Fruit fly (Drosophila melanogaster): ENCODE measurements around the gene ath.

The ath gene

DNA sequence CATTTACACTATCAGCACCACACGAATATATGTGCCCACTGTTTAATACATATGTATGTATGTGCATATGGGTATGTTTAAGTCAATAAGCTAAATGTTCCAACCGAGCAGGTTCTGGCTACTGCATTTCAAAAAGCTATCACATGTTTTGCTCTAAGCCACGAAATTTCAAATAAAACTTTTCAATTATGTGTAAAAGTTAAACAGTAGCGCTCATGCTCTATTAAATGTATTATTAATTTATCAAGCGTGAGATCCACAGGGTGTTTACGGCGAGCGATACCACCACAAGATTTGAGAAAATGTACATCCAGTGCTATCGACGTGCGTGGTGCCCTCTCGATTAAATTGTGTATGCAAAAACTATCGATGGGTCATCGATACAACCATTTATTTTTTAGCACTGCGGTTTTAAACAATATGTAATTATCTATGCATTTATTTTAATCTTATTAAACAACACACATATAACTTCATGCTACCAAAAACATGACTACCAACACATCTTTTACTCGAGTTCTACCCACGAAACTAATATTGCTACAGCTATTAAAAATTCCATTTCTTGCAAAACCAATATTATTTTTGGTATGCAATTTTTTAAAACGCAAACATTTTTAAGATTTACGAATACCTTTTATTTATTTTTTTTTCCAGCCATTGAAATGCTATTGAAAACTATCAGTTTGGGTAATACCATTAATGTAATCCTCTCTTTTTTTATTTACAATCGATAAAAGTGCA is 50.0 kb downstream of the ath start, which contains the start of gene Pten (continued):
- no peak for TF ChIP-seq Abd-B (GFP tag; optimal IDR thresholded peaks at IDR 0.05)
- no peak for TF ChIP-seq jim (GFP tag; optimal IDR thresholded peaks at IDR 0.05)
- TF ChIP-seq brk (GFP tag; optimal IDR thresholded peaks at IDR 0.05) = peak; percentile 16

DNA sequence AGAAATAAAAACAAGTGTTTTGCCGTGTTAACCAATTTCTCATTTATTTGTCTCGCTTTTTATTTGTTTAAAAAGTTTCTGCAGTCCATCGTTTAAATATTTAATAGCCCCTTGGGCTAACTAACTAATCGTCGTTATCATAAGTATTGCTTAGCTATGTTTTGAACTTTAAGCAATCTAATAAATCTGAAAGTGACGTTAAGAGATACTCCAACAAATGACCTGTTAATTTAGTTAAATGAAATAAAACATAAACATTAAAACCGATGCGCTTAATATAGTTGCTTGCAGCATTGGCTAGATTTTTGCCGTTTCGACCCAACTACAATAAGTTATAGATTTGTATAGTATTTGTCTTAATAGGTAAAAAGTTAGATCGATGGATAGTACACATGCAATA is 50.8 kb downstream of the ath start:
- TF ChIP-seq Mio (GFP tag; optimal IDR thresholded peaks at IDR 0.05) = no peak
- no peak for TF ChIP-seq CG32264 (GFP tag; optimal IDR thresholded peaks at IDR 0.05)
- no peak for TF ChIP-seq Sp1 (GFP tag; optimal IDR thresholded peaks at IDR 0.05)
- no peak for TF ChIP-seq ey (GFP tag; optimal IDR thresholded peaks at IDR 0.05)
- TF ChIP-seq OdsH (GFP tag; optimal IDR thresholded peaks at IDR 0.05) = no peak
- no peak for TF ChIP-seq woc (GFP tag; optimal IDR thresholded peaks at IDR 0.05)
- TF ChIP-seq HLH106 (tag; optimal IDR thresholded peaks at IDR 0.05) = no peak
- no peak for TF ChIP-seq rgr (GFP tag; optimal IDR thresholded peaks at IDR 0.05)
- no peak for TF ChIP-seq pan (optimal IDR thresholded peaks at IDR 0.05)
- no peak for TF ChIP-seq Hr83 (GFP tag; optimal IDR thresholded peaks at IDR 0.05; ENCODE audit: poor library complexity, severe bottlenecking)

Data from whole organism, wandering third instar larva.